Fruit fly (Drosophila melanogaster): Measurements from ENCODE around the gene ca.

dm6 chr3R:29763804-29764203 is 42.8 kb upstream of the ca start:
- TF ChIP-seq CTCF (optimal IDR thresholded peaks at IDR 0.05) (no peak), CG8478 (optimal IDR thresholded peaks at IDR 0.05) (no peak)

Data from S2 (cell line).